Fruit fly (Drosophila melanogaster) whole organism, embryonic: ENCODE measurements around the gene CG17239.

Source experiments
- CG10274 ChIP-seq: fragments of 200-800 bp; sonication (Bioruptor generic); optimal IDR thresholded peaks from 3 replicates; lab custom pipeline; 2017; ENCODE audit warnings: missing biosample characterization, mild to moderate bottlenecking, missing genetic modification characterization
- HLH4C ChIP-seq: fragments of 200-800 bp; sonication (Bioruptor generic); IDR thresholded peaks from 3 replicates; pipeline ENCODE4 v1.3.6; 2022; ENCODE audit warnings: missing biosample characterization, missing genetic modification characterization; ENCODE audit not compliant: partially characterized antibody
- pan ChIP-seq, 4 experiments: fragments of >200 bp in 3 of 4; fragments of 200-800 bp in 1 of 4; sonication (Bioruptor generic) in 1 of 4; optimal IDR thresholded peaks in 3 of 4; IDR thresholded peaks in 1 of 4; 2 replicates each; pipeline versions ENCODE4 v1.3.6 to Lab custom; 2017 to 2022; ENCODE audit warnings: missing biosample characterization in 2 of 4, missing genetic modification characterization in 2 of 4, mixed read lengths in 1 of 4
- psq ChIP-seq: fragments of 200-800 bp; sonication (Bioruptor generic); optimal IDR thresholded peaks from 2 replicates; lab custom pipeline; 2017; ENCODE audit warnings: missing biosample characterization, missing genetic modification characterization

dm6 chr2L:2228179-2228849 lies 23.8 kb downstream of the CG17239 start:
- TF ChIP-seq pan (optimal IDR thresholded peaks at IDR 0.05; lab: Kevin White, UChicago): no peak
- no peak for TF ChIP-seq pan (GFP tag; optimal IDR thresholded peaks at IDR 0.05 in 1 of 2, IDR thresholded peaks at IDR 0.05 in 1 of 2)
- TF ChIP-seq HLH4C (GFP tag; lab: Robert Waterston, UW): 0 out of 3 replicates have a peak, but pooled peaks have one; percentile 16
- no peak for TF ChIP-seq psq (GFP tag; lab: Kevin White, UChicago)
- no peak for TF ChIP-seq CG10274 (GFP tag; lab: Kevin White, UChicago)
